Worm (Caenorhabditis elegans) whole organism, L2 larva: ENCODE data around the gene F56B3.11.

Experiments used
- C34F6.9 ChIP-seq: fragments of 150-350 bp; optimal IDR thresholded peaks from 2 replicates; lab custom pipeline; 2014; ENCODE audit warnings: missing biosample characterization, missing genetic modification characterization
- F13H6.1 ChIP-seq: sonication (generic microtip); optimal IDR thresholded peaks from 2 replicates; lab custom pipeline; 2016; ENCODE audit warnings: missing genetic modification characterization, missing compliant biosample characterization
- R02D3.7 ChIP-seq: fragments of 150-350 bp; optimal IDR thresholded peaks from 2 replicates; lab custom pipeline; 2014; ENCODE audit warnings: missing biosample characterization, missing genetic modification characterization
- Y55F3AM.14 ChIP-seq: fragments of 200-800 bp; sonication (Bioruptor generic); optimal IDR thresholded peaks from 2 replicates; lab custom pipeline; 2018; ENCODE audit warnings: mild to moderate bottlenecking, missing genetic modification characterization, missing compliant biosample characterization
- ZK546.5 ChIP-seq: sonication (generic microtip); optimal IDR thresholded peaks from 2 replicates; lab custom pipeline; 2017; ENCODE audit warnings: missing biosample characterization, missing genetic modification characterization
- alr-1 ChIP-seq: fragments of 150-350 bp; optimal IDR thresholded peaks from 2 replicates; lab custom pipeline; 2014; ENCODE audit warnings: missing biosample characterization, missing genetic modification characterization
- aly-2 ChIP-seq: fragments of 150-350 bp; optimal IDR thresholded peaks from 2 replicates; lab custom pipeline; 2014; ENCODE audit warnings: missing biosample characterization, missing genetic modification characterization
- blmp-1 ChIP-seq: sonication (generic microtip); optimal IDR thresholded peaks from 2 replicates; lab custom pipeline; 2017; ENCODE audit warnings: missing genetic modification characterization, mild to moderate bottlenecking, missing compliant biosample characterization, antibody characterized with exemption, moderate library complexity; ENCODE audit not compliant: insufficient read depth
- ceh-16 ChIP-seq: fragments of 150-350 bp; optimal IDR thresholded peaks from 2 replicates; lab custom pipeline; 2014; ENCODE audit warnings: missing biosample characterization, missing genetic modification characterization
- crh-2 ChIP-seq: sonication (generic microtip); optimal IDR thresholded peaks from 2 replicates; lab custom pipeline; 2017; ENCODE audit warnings: missing biosample characterization, missing genetic modification characterization
- dmd-4 ChIP-seq: sonication (generic microtip); optimal IDR thresholded peaks from 2 replicates; lab custom pipeline; 2017; ENCODE audit warnings: missing biosample characterization, missing genetic modification characterization
- elt-1 ChIP-seq: fragments of 150-350 bp; optimal IDR thresholded peaks from 2 replicates; lab custom pipeline; 2014; ENCODE audit warnings: missing biosample characterization, missing genetic modification characterization
- elt-3 ChIP-seq: sonication (generic microtip); optimal IDR thresholded peaks from 2 replicates; lab custom pipeline; 2017; ENCODE audit warnings: missing biosample characterization, missing genetic modification characterization
- fos-1 ChIP-seq: fragments of 150-350 bp; optimal IDR thresholded peaks from 2 replicates; lab custom pipeline; 2014; ENCODE audit warnings: missing biosample characterization, missing genetic modification characterization
- gmeb-1 ChIP-seq: fragments of 150-350 bp; optimal IDR thresholded peaks from 2 replicates; lab custom pipeline; 2014; ENCODE audit warnings: missing biosample characterization, missing genetic modification characterization
- lin-39 ChIP-seq: fragments of 150-350 bp; optimal IDR thresholded peaks from 2 replicates; lab custom pipeline; 2014; ENCODE audit warnings: missing biosample characterization, missing genetic modification reagents, missing genetic modification characterization
- lsy-2 ChIP-seq, 2 experiments: fragments of 150-350 bp in 1 of 2; sonication (generic microtip) in 1 of 2; optimal IDR thresholded peaks; 2 replicates each; lab custom pipeline; 2014 to 2017; ENCODE audit warnings: missing biosample characterization in 2 of 2, missing genetic modification characterization in 2 of 2
- mab-5 ChIP-seq: fragments of 150-350 bp; optimal IDR thresholded peaks from 2 replicates; lab custom pipeline; 2014; ENCODE audit warnings: missing biosample characterization, missing genetic modification characterization
- mdl-1 ChIP-seq, 2 experiments: fragments of 150-350 bp in 1 of 2; sonication (generic microtip) in 1 of 2; optimal IDR thresholded peaks; 2 replicates each; lab custom pipeline; 2017; ENCODE audit warnings: missing biosample characterization in 2 of 2, missing genetic modification characterization in 2 of 2
- nhr-10 ChIP-seq: sonication (generic microtip); optimal IDR thresholded peaks from 2 replicates; lab custom pipeline; 2017; ENCODE audit warnings: missing biosample characterization, missing genetic modification characterization
- nhr-129 ChIP-seq: fragments of 150-350 bp; optimal IDR thresholded peaks from 2 replicates; lab custom pipeline; 2014; ENCODE audit warnings: missing biosample characterization, missing genetic modification characterization
- nhr-23 ChIP-seq: fragments of 150-350 bp; optimal IDR thresholded peaks from 2 replicates; lab custom pipeline; 2014; ENCODE audit warnings: missing biosample characterization, missing genetic modification reagents, missing genetic modification characterization
- nhr-237 ChIP-seq: fragments of 150-350 bp; optimal IDR thresholded peaks from 2 replicates; lab custom pipeline; 2014; ENCODE audit warnings: missing biosample characterization, missing genetic modification characterization
- nhr-25 ChIP-seq: fragments of 150-350 bp; sonication (generic microtip); optimal IDR thresholded peaks from 3 replicates; lab custom pipeline; 2014; ENCODE audit warnings: missing biosample characterization, missing genetic modification characterization
- nhr-6 ChIP-seq: fragments of 150-350 bp; optimal IDR thresholded peaks from 2 replicates; lab custom pipeline; 2014; ENCODE audit warnings: missing biosample characterization, missing genetic modification characterization
- nhr-77 ChIP-seq: fragments of 150-350 bp; optimal IDR thresholded peaks from 2 replicates; lab custom pipeline; 2014; ENCODE audit warnings: missing biosample characterization, missing genetic modification characterization
- peb-1 ChIP-seq: fragments of 150-350 bp; optimal IDR thresholded peaks from 2 replicates; lab custom pipeline; 2014; ENCODE audit warnings: missing biosample characterization, missing genetic modification characterization
- sem-4 ChIP-seq: fragments of 150-350 bp; optimal IDR thresholded peaks from 2 replicates; lab custom pipeline; 2014; ENCODE audit warnings: missing biosample characterization, missing genetic modification reagents, missing genetic modification characterization
- skn-1 ChIP-seq: sonication (generic microtip); optimal IDR thresholded peaks from 2 replicates; lab custom pipeline; 2017; ENCODE audit warnings: missing biosample characterization, missing genetic modification characterization
- sma-3 ChIP-seq: sonication (generic microtip); optimal IDR thresholded peaks from 2 replicates; lab custom pipeline; 2016; ENCODE audit warnings: missing genetic modification reagents, missing genetic modification characterization, missing compliant biosample characterization
- sma-9 ChIP-seq, 2 experiments: fragments of 150-350 bp in 1 of 2; sonication (generic microtip) in 1 of 2; optimal IDR thresholded peaks; 2 replicates each; lab custom pipeline; 2014 to 2016; ENCODE audit warnings: missing genetic modification characterization in 2 of 2, mild to moderate bottlenecking in 1 of 2, missing biosample characterization in 1 of 2, missing compliant biosample characterization in 1 of 2, missing genetic modification reagents in 1 of 2, moderate library complexity in 1 of 2
- snpc-4 ChIP-seq: fragments of 150-350 bp; optimal IDR thresholded peaks from 2 replicates; lab custom pipeline; 2014; ENCODE audit warnings: missing biosample characterization, missing genetic modification characterization
- unc-39 ChIP-seq: fragments of 150-350 bp; optimal IDR thresholded peaks from 2 replicates; lab custom pipeline; 2014; ENCODE audit warnings: missing biosample characterization, missing genetic modification characterization
- unc-55 ChIP-seq: fragments of 150-350 bp; sonication (generic microtip); optimal IDR thresholded peaks from 3 replicates; lab custom pipeline; 2014; ENCODE audit warnings: missing biosample characterization, missing genetic modification reagents, missing genetic modification characterization
- ztf-1 ChIP-seq: fragments of 200-800 bp; sonication (Bioruptor generic); conservative IDR thresholded peaks from 2 replicates; pipeline ENCODE4 v1.3.6; 2022; ENCODE audit warnings: missing genetic modification characterization, missing compliant biosample characterization
- ztf-11 ChIP-seq: sonication (generic microtip); optimal IDR thresholded peaks from 2 replicates; lab custom pipeline; 2017; ENCODE audit warnings: missing biosample characterization, missing genetic modification characterization
- ztf-4 ChIP-seq: fragments of 150-350 bp; optimal IDR thresholded peaks from 2 replicates; lab custom pipeline; 2014; ENCODE audit warnings: missing biosample characterization, missing genetic modification characterization

F56B3.11 gene

DNA sequence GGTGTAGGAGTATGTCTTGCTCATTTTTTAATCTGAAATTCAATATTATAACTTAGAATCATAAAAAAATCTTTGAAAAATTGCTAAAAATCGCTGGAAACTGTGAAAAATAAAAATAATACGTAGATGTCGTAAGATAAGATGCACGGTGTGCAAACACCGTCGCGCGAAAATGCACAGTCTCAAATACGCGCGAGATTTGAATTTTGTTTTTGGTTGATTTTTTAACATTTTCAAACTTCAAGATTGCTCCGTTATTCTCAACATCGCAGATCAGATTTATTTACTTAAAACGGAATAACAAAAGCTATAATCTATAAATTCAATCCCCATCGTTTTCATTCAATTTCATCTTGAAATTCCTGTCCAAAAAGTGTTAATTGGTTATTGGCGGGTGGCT is 45.7 kb upstream of the F56B3.11 start, which contains the start of gene Y55F3BR.6:
Y55F3BR.6 (minus strand) TSS at position 32 of the 400 bp plus-strand sequence.
- TF ChIP-seq skn-1 (tag; lab: Kevin White, UChicago) (no peak), ceh-16 (no peak), ztf-11 (no peak), sma-9 (GFP tag; optimal IDR thresholded peaks at IDR 0.05; lab: Kevin White, UChicago) (no peak), sma-9 (tag; optimal IDR thresholded peaks at IDR 0.05; lab: Kevin White, UChicago) (no peak), nhr-6 (tag; lab: Kevin White, UChicago) (no peak), elt-1 (tag; lab: Kevin White, UChicago) (no peak), elt-3 (no peak), F13H6.1 (tag; lab: Kevin White, UChicago) (no peak), Y55F3AM.14 (GFP tag; lab: Kevin White, UChicago) (no peak), mab-5 (tag; lab: Kevin White, UChicago) (no peak), fos-1 (tag; lab: Kevin White, UChicago) (no peak), mdl-1 (tag; optimal IDR thresholded peaks at IDR 0.05; lab: Kevin White, UChicago) (no peak), snpc-4 (tag; lab: Kevin White, UChicago) (no peak), nhr-25 (tag; lab: Kevin White, UChicago) (no peak)

DNA sequence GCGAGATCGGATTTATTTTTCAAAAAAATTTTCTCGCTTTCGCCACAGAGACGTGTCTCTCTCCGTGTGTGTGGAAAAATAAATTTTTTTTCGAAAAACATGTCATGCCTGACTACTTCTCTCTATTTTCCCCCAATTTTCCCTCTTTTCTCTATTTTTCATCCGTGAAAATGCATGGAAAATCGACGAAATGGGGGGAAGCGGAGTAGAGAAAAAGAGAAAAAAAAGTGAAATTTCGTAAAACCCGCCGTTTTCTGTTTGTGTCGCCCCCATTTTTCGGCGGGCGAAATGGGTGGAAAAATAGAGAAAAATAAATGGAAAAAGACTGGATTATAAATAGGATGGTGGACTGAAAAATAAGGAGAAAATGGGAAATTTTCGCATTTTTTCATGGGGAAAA is 37.1 kb upstream of the F56B3.11 start:
- TF ChIP-seq sem-4 (tag; lab: Kevin White, UChicago) (no peak), gmeb-1 (tag; lab: Kevin White, UChicago) (no peak), ztf-4 (tag; lab: Kevin White, UChicago) (no peak), blmp-1 (tag; lab: Kevin White, UChicago) (no peak), nhr-237 (tag; lab: Kevin White, UChicago) (no peak), elt-1 (tag; lab: Kevin White, UChicago) (no peak), nhr-77 (no peak), nhr-23 (tag; lab: Kevin White, UChicago) (no peak), unc-55 (GFP tag; lab: Kevin White, UChicago) (no peak), lsy-2 (tag; optimal IDR thresholded peaks at IDR 0.05; lab: Kevin White, UChicago) (peak in 1 of 2 experiments; percentile 1), F13H6.1 (tag; lab: Kevin White, UChicago) (no peak), C34F6.9 (tag; lab: Kevin White, UChicago) (peak; percentile 20), sma-3 (GFP tag; lab: Kevin White, UChicago) (no peak), nhr-10 (tag; lab: Kevin White, UChicago) (no peak), nhr-6 (tag; lab: Kevin White, UChicago) (no peak)

- TF ChIP-seq dmd-4 (tag; lab: Kevin White, UChicago) (no peak), nhr-10 (tag; lab: Kevin White, UChicago) (no peak), aly-2 (tag; lab: Kevin White, UChicago) (no peak), nhr-77 (no peak), peb-1 (tag; lab: Kevin White, UChicago) (no peak), elt-3 (no peak), alr-1 (no peak), crh-2 (no peak), R02D3.7 (tag; lab: Kevin White, UChicago) (no peak), nhr-6 (tag; lab: Kevin White, UChicago) (no peak), ztf-11 (no peak), ZK546.5 (tag; lab: Kevin White, UChicago) (no peak), C34F6.9 (tag; lab: Kevin White, UChicago) (no peak), nhr-129 (no peak), mdl-1 (tag; optimal IDR thresholded peaks at IDR 0.05; lab: Kevin White, UChicago) (no peak)
These were observed 35.6 kb upstream of the F56B3.11 start, which contains the start of the genes madf-1 and Y55F3BR.10 for ce11 chrIV:831796-832486. madf-1 (minus strand) TSS chrIV:831896. Y55F3BR.10 (plus strand) TSS chrIV:832436.

ce11 chrIV:830262-830960 is 34.0 kb upstream of the F56B3.11 start:
- no peak for TF ChIP-seq skn-1 (tag; lab: Kevin White, UChicago)
- TF ChIP-seq lin-39: no peak
- TF ChIP-seq unc-39 (tag; lab: Kevin White, UChicago): no peak
- no peak for TF ChIP-seq snpc-4 (tag; lab: Kevin White, UChicago)
- TF ChIP-seq ztf-1 (GFP tag; lab: Robert Waterston, UW): no peak
